Fruit fly (Drosophila melanogaster) whole organism, prepupa: ENCODE results near the gene CG14866.

Source experiments
- CG15336 ChIP-seq: fragments of 200-800 bp; sonication (Bioruptor generic); IDR thresholded peaks from 2 replicates; pipeline ENCODE4 v1.3.6; 2022; ENCODE audit warnings: missing biosample characterization, missing genetic modification characterization
- Eip75B ChIP-seq: fragments of 200-800 bp; sonication (Bioruptor generic); optimal IDR thresholded peaks from 3 replicates; lab custom pipeline; 2016; ENCODE audit warnings: missing biosample characterization, missing genetic modification characterization
- Eip78C ChIP-seq: fragments of 200-800 bp; sonication (Bioruptor generic); peaks from one replicate; lab custom pipeline; 2016; ENCODE audit warnings: missing biosample characterization, missing genetic modification characterization
- OdsH ChIP-seq: fragments of 200-800 bp; sonication (Bioruptor generic); optimal IDR thresholded peaks from 3 replicates; lab custom pipeline; 2016; ENCODE audit warnings: missing biosample characterization, missing genetic modification characterization
- Sox15 ChIP-seq: fragments of 200-800 bp; sonication (Bioruptor generic); optimal IDR thresholded peaks from 3 replicates; lab custom pipeline; 2016; ENCODE audit warnings: missing biosample characterization, missing genetic modification characterization
- achi ChIP-seq: fragments of 200-800 bp; sonication (Bioruptor generic); optimal IDR thresholded peaks from 3 replicates; lab custom pipeline; 2016; ENCODE audit warnings: missing biosample characterization, missing genetic modification characterization
- dsx ChIP-seq: fragments of 200-800 bp; optimal IDR thresholded peaks from 3 replicates; lab custom pipeline; 2019; ENCODE audit warnings: missing biosample characterization, mild to moderate bottlenecking, missing genetic modification characterization, moderate library complexity; ENCODE audit not compliant: poor library complexity, severe bottlenecking
- fd85E ChIP-seq: fragments of 200-800 bp; sonication (Bioruptor generic); optimal IDR thresholded peaks from 3 replicates; lab custom pipeline; 2016; ENCODE audit warnings: missing biosample characterization, missing genetic modification characterization
- salr ChIP-seq, 2 experiments: fragments of 200-800 bp; sonication (Bioruptor generic); optimal IDR thresholded peaks; 3 replicates each; lab custom pipeline; 2016 to 2018; ENCODE audit warnings: missing biosample characterization in 2 of 2, missing genetic modification characterization in 2 of 2, mild to moderate bottlenecking in 1 of 2

DNA sequence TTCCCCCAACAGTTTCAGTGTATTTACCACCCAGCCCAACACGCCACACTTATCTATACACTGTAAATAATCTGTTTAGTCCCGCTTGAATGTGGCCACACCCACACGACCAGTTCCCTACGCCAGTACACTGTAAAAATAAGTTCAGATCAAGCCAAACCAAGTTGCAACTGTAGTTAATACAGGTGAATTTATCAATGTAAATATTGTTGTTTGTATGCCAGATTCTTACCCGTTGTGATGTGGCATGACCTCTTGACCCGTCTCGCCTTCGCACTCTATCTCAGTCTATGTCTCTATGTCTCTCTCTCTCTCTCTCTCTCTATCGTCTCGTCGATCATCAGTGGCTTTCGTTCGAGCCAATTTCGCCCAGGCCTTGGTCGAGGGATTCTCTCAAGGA is 2.4 kb upstream of the CG14866 start:
- TF ChIP-seq dsx (GFP tag; lab: Kevin White, UChicago) (no peak), Sox15 (GFP tag; lab: Kevin White, UChicago) (no peak), Eip75B (no peak), Eip78C (GFP tag; lab: Kevin White, UChicago) (no peak), fd85E (GFP tag; lab: Kevin White, UChicago) (no peak), CG15336 (GFP tag; lab: Robert Waterston, UW) (no peak), salr (GFP tag; optimal IDR thresholded peaks at IDR 0.05; lab: Kevin White, UChicago) (no peak), achi (no peak), OdsH (no peak)
